Worm (Caenorhabditis elegans): ENCODE data around the gene T07G12.3.

DNA sequence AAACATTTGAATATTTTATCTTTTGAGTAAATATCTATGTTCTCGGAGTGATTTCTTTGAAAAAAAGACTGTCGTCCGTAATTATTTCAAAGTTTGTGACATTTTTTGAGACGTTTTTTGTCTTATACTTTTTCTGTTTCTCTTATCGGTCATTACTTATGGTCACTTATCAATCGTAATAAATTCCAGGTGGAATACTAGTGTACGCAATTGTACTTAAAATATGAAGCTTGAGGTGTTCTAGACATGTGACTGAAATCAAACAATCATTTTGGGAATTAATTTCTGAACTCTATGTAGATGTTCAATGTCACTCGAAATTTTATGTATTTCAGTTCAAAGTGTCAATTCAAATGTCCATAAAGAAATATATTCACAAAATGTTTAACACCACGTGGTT lies 8.5 kb downstream of the T07G12.3 start:
- TF ChIP-seq him-1 (tag; optimal IDR thresholded peaks at IDR 0.05) (no peak), W03F9.2 (tag; optimal IDR thresholded peaks at IDR 0.05) (no peak)

Measured in whole organism, L4/young adult.